Fruit fly (Drosophila melanogaster): ENCODE data around the gene CG11122.
A peak's percentile ranks its signal among the peaks of the same experiment; 100 is the strongest.

Gene CG11122

dm6 chrX:11108148-11108844, 16.2 kb downstream of the CG11122 start, which contains the start of gene Hsp60A (continued):
- no peak for TF ChIP-seq lov (optimal IDR thresholded peaks at IDR 0.05)
- TF ChIP-seq lov (GFP tag; IDR thresholded peaks at IDR 0.05), result no peak
- no peak for TF ChIP-seq CG4617 (GFP tag; optimal IDR thresholded peaks at IDR 0.05; ENCODE audit: borderline replicate concordance)
- no peak for TF ChIP-seq Dip2 (GFP tag; IDR thresholded peaks at IDR 0.05)
- no peak for TF ChIP-seq Awh (GFP tag; IDR thresholded peaks at IDR 0.05)
- TF ChIP-seq CG6272 (GFP tag; IDR thresholded peaks at IDR 0.05), result no peak
- no peak for TF ChIP-seq CG6813 (GFP tag; optimal IDR thresholded peaks at IDR 0.05)
- no peak; the same call in 1 of the 2 replicates for TF ChIP-seq ranshi (GFP tag; IDR thresholded peaks at IDR 0.05)
- TF ChIP-seq CG6689 (GFP tag; IDR thresholded peaks at IDR 0.05), result peak; percentile 26; the same call in 1 of the 2 replicates
- peak; percentile 39 for TF ChIP-seq fd96Cb (tag; optimal IDR thresholded peaks at IDR 0.05)
- TF ChIP-seq sqz (GFP tag; optimal IDR thresholded peaks at IDR 0.05), result peak; percentile 49
- TF ChIP-seq kah (GFP tag; optimal IDR thresholded peaks at IDR 0.05), result no peak
- no peak for TF ChIP-seq CG5953 (GFP tag; IDR thresholded peaks at IDR 0.05)
- no peak for TF ChIP-seq Hr39 (optimal IDR thresholded peaks at IDR 0.05)
- TF ChIP-seq sob (GFP tag; IDR thresholded peaks at IDR 0.05), result peak; percentile 52
- peak; percentile 30; the same call in 1 of the 2 replicates for TF ChIP-seq ssp (GFP tag; IDR thresholded peaks at IDR 0.05)
- TF ChIP-seq CG16863 (GFP tag; optimal IDR thresholded peaks at IDR 0.05), result no peak
- TF ChIP-seq lmd (GFP tag; IDR thresholded peaks at IDR 0.05), result peak; percentile 38; the same call in 1 of the 2 replicates
- TF ChIP-seq C15 (GFP tag; IDR thresholded peaks at IDR 0.05), result no peak
- no peak for TF ChIP-seq jing (GFP tag; optimal IDR thresholded peaks at IDR 0.05)
- peak; percentile 58 for TF ChIP-seq CG17829 (tag; optimal IDR thresholded peaks at IDR 0.05)
- TF ChIP-seq dmrt99B (tag; optimal IDR thresholded peaks at IDR 0.05), result peak; percentile 43
- TF ChIP-seq unc-4 (GFP tag; IDR thresholded peaks at IDR 0.05; ENCODE audit: partially characterized antibody), result peak; percentile 84
- TF ChIP-seq oc (tag; optimal IDR thresholded peaks at IDR 0.05), result no peak
- no peak for TF ChIP-seq Oaz (GFP tag; IDR thresholded peaks at IDR 0.05)
- TF ChIP-seq CG4328 (GFP tag; optimal IDR thresholded peaks at IDR 0.05), result no peak
- no peak for TF ChIP-seq ash1 (GFP tag; optimal IDR thresholded peaks at IDR 0.05)
- no peak for TF ChIP-seq crol (GFP tag; IDR thresholded peaks at IDR 0.05)
- TF ChIP-seq stc (GFP tag; IDR thresholded peaks at IDR 0.05), result no peak
- 0 out of 3 replicates have a peak, but pooled peaks have one; percentile 42 for TF ChIP-seq ken (GFP tag; IDR thresholded peaks at IDR 0.05)
- TF ChIP-seq sens-2 (GFP tag; IDR thresholded peaks at IDR 0.05), result no peak
- TF ChIP-seq ac (GFP tag; optimal IDR thresholded peaks at IDR 0.05), result no peak
- TF ChIP-seq z (GFP tag; IDR thresholded peaks at IDR 0.05), result no peak
- no peak for TF ChIP-seq en (GFP tag; optimal IDR thresholded peaks at IDR 0.05)
- TF ChIP-seq eve (GFP tag; optimal IDR thresholded peaks at IDR 0.05), result no peak
- peak; percentile 8 for TF ChIP-seq CG31388 (GFP tag; optimal IDR thresholded peaks at IDR 0.05)
- TF ChIP-seq H15 (GFP tag; IDR thresholded peaks at IDR 0.05), result no peak
- TF ChIP-seq CG17612 (GFP tag; IDR thresholded peaks at IDR 0.05), result no peak
- TF ChIP-seq tx (GFP tag; optimal IDR thresholded peaks at IDR 0.05), result no peak
- TF ChIP-seq CG31441 (GFP tag; IDR thresholded peaks at IDR 0.05), result peak; percentile 51
- TF ChIP-seq CG12744 (GFP tag; optimal IDR thresholded peaks at IDR 0.05), result no peak
- no peak for TF ChIP-seq klu (GFP tag; IDR thresholded peaks at IDR 0.05)
- no peak for TF ChIP-seq CG15011 (GFP tag; optimal IDR thresholded peaks at IDR 0.05)
- peak; percentile 51 for TF ChIP-seq CG9727 (GFP tag; optimal IDR thresholded peaks at IDR 0.05)
- TF ChIP-seq br (optimal IDR thresholded peaks at IDR 0.05), result no peak
- TF ChIP-seq CG10979 (tag; optimal IDR thresholded peaks at IDR 0.05), result peak; percentile 31
- TF ChIP-seq CG11695 (GFP tag; IDR thresholded peaks at IDR 0.05), result no peak

All from whole organism, embryonic.